Fruit fly (Drosophila melanogaster) whole organism, embryonic: ENCODE data around the gene drongo.

ENCODE experiments used
- CG10959 ChIP-seq: fragments of 200-800 bp; sonication (Bioruptor generic); IDR thresholded peaks from 2 replicates; pipeline ENCODE4 v1.3.6; 2022; ENCODE audit warnings: missing biosample characterization, missing genetic modification characterization
- CG11695 ChIP-seq: fragments of 200-800 bp; sonication (Bioruptor generic); IDR thresholded peaks from 3 replicates; pipeline ENCODE4 v1.3.6; 2022; ENCODE audit warnings: missing biosample characterization, missing genetic modification characterization
- CG13894 ChIP-seq: fragments of 200-800 bp; sonication (Bioruptor generic); optimal IDR thresholded peaks from 3 replicates; lab custom pipeline; 2018; ENCODE audit warnings: missing biosample characterization, mild to moderate bottlenecking, missing genetic modification characterization, moderate library complexity
- CG14014 ChIP-seq: fragments of 200-800 bp; sonication (Bioruptor generic); IDR thresholded peaks from 2 replicates; pipeline ENCODE4 v1.3.6; 2022; ENCODE audit warnings: missing biosample characterization, missing genetic modification characterization
- CG1529 ChIP-seq: fragments of 200-800 bp; sonication (Bioruptor generic); optimal IDR thresholded peaks from 3 replicates; lab custom pipeline; 2018; ENCODE audit warnings: missing biosample characterization, missing genetic modification characterization
- CG15696 ChIP-seq: fragments of 200-800 bp; sonication (Bioruptor generic); optimal IDR thresholded peaks from 2 replicates; lab custom pipeline; 2019; ENCODE audit warnings: missing biosample characterization, mild to moderate bottlenecking, missing genetic modification characterization, moderate library complexity
- CG18619 ChIP-seq: fragments of 200-800 bp; sonication (Bioruptor generic); optimal IDR thresholded peaks from 3 replicates; lab custom pipeline; 2017; ENCODE audit warnings: missing biosample characterization, mild to moderate bottlenecking, missing genetic modification characterization
- CG3838 ChIP-seq: fragments of 200-800 bp; sonication (Bioruptor generic); optimal IDR thresholded peaks from 3 replicates; lab custom pipeline; 2016; ENCODE audit warnings: missing biosample characterization, missing genetic modification characterization
- CG4424 ChIP-seq: fragments of 200-800 bp; sonication (Bioruptor generic); optimal IDR thresholded peaks from 3 replicates; lab custom pipeline; 2016; ENCODE audit warnings: missing biosample characterization, missing genetic modification characterization
- CG5953 ChIP-seq: fragments of 200-800 bp; sonication (Bioruptor generic); IDR thresholded peaks from 2 replicates; pipeline ENCODE4 v1.3.6; 2022; ENCODE audit warnings: missing biosample characterization, missing genetic modification characterization
- CG6254 ChIP-seq: fragments of 200-800 bp; sonication (Bioruptor generic); optimal IDR thresholded peaks from 3 replicates; lab custom pipeline; 2017; ENCODE audit warnings: mild to moderate bottlenecking, missing biosample characterization, missing genetic modification reagents, missing genetic modification characterization
- CG7987 ChIP-seq: fragments of 200-800 bp; sonication (Bioruptor generic); optimal IDR thresholded peaks from 2 replicates; lab custom pipeline; 2018; ENCODE audit warnings: missing biosample characterization, mild to moderate bottlenecking, missing genetic modification characterization, moderate library complexity
- CG9876 ChIP-seq: fragments of 200-800 bp; sonication (Bioruptor generic); optimal IDR thresholded peaks from 2 replicates; lab custom pipeline; 2016; ENCODE audit warnings: missing biosample characterization, missing genetic modification characterization
- CG9932 ChIP-seq: fragments of 200-800 bp; sonication (Bioruptor generic); IDR thresholded peaks from 2 replicates; pipeline ENCODE4 v1.3.6; 2022; ENCODE audit warnings: missing biosample characterization, missing genetic modification characterization
- D19A ChIP-seq: fragments of 200-800 bp; optimal IDR thresholded peaks from 3 replicates; lab custom pipeline; 2019; ENCODE audit warnings: missing biosample characterization, mild to moderate bottlenecking, missing genetic modification characterization, moderate library complexity
- Dek ChIP-seq: fragments of 200-800 bp; sonication (Bioruptor generic); optimal IDR thresholded peaks from 3 replicates; lab custom pipeline; 2019; ENCODE audit warnings: missing biosample characterization, mild to moderate bottlenecking, missing genetic modification characterization, moderate library complexity
- Dip3 ChIP-seq: fragments of 200-800 bp; sonication (Bioruptor generic); optimal IDR thresholded peaks from 3 replicates; lab custom pipeline; 2016; ENCODE audit warnings: missing biosample characterization, missing genetic modification characterization
- Ets97D ChIP-seq: fragments of 200-800 bp; sonication (Bioruptor generic); optimal IDR thresholded peaks from 3 replicates; lab custom pipeline; 2016; ENCODE audit warnings: missing biosample characterization, missing genetic modification characterization
- H2.0 ChIP-seq: fragments of 200-800 bp; sonication (Bioruptor generic); IDR thresholded peaks from 2 replicates; pipeline ENCODE4 v1.3.6; 2022; ENCODE audit warnings: missing biosample characterization, missing genetic modification characterization
- HLH4C ChIP-seq: fragments of 200-800 bp; sonication (Bioruptor generic); IDR thresholded peaks from 3 replicates; pipeline ENCODE4 v1.3.6; 2022; ENCODE audit warnings: missing biosample characterization, missing genetic modification characterization; ENCODE audit not compliant: partially characterized antibody
- MESR4 ChIP-seq: fragments of 200-800 bp; sonication (Bioruptor generic); optimal IDR thresholded peaks from 2 replicates; lab custom pipeline; 2018; ENCODE audit warnings: missing biosample characterization, mild to moderate bottlenecking, missing genetic modification characterization, moderate library complexity
- Mes4 ChIP-seq: fragments of 200-800 bp; sonication (Bioruptor generic); optimal IDR thresholded peaks from 2 replicates; lab custom pipeline; 2016; ENCODE audit warnings: missing biosample characterization, missing genetic modification characterization
- Mrtf ChIP-seq: fragments of 200-800 bp; sonication (Bioruptor generic); IDR thresholded peaks from 3 replicates; pipeline ENCODE4 v1.3.6; 2022; ENCODE audit warnings: missing biosample characterization, missing genetic modification characterization
- Oli ChIP-seq: fragments of 200-800 bp; sonication (Bioruptor generic); optimal IDR thresholded peaks from 2 replicates; lab custom pipeline; 2018; ENCODE audit warnings: missing biosample characterization, mild to moderate bottlenecking, missing genetic modification characterization, moderate library complexity
- Opbp ChIP-seq: fragments of 200-800 bp; sonication (Bioruptor generic); IDR thresholded peaks from 3 replicates; pipeline ENCODE4 v1.3.6; 2022; ENCODE audit warnings: missing biosample characterization, missing genetic modification characterization; ENCODE audit not compliant: partially characterized antibody
- Ptx1 ChIP-seq: fragments of 200-800 bp; sonication (Bioruptor generic); IDR thresholded peaks from 2 replicates; pipeline ENCODE4 v1.3.6; 2022; ENCODE audit warnings: missing biosample characterization, missing genetic modification characterization
- Rx ChIP-seq: fragments of 200-800 bp; sonication (Bioruptor generic); IDR thresholded peaks from 2 replicates; pipeline ENCODE4 v1.3.6; 2022; ENCODE audit warnings: missing biosample characterization, missing genetic modification characterization
- Sin3A ChIP-seq: fragments of >200 bp; optimal IDR thresholded peaks from 2 replicates; lab custom pipeline; 2018
- Sry-δ ChIP-seq: fragments of 200-800 bp; sonication (Bioruptor generic); optimal IDR thresholded peaks from 2 replicates; lab custom pipeline; 2016; ENCODE audit warnings: missing biosample characterization, missing genetic modification characterization
- Tbp ChIP-seq: fragments of >200 bp; optimal IDR thresholded peaks from 2 replicates; lab custom pipeline; 2018; ENCODE audit warnings: missing biosample characterization, missing genetic modification characterization
- YL-1 ChIP-seq: fragments of 200-800 bp; sonication (Bioruptor generic); optimal IDR thresholded peaks from 3 replicates; lab custom pipeline; 2017; ENCODE audit warnings: missing biosample characterization, mild to moderate bottlenecking, missing genetic modification characterization
- ac ChIP-seq: fragments of 200-800 bp; sonication (Bioruptor generic); optimal IDR thresholded peaks from 3 replicates; lab custom pipeline; 2017; ENCODE audit warnings: missing biosample characterization, mild to moderate bottlenecking, missing genetic modification characterization
- al ChIP-seq: fragments of 200-800 bp; sonication (Bioruptor generic); IDR thresholded peaks from 2 replicates; pipeline ENCODE4 v1.3.6; 2022; ENCODE audit warnings: missing biosample characterization, missing genetic modification characterization
- ase ChIP-seq: fragments of 200-800 bp; sonication (Bioruptor generic); IDR thresholded peaks from 3 replicates; pipeline ENCODE4 v1.3.6; 2022; ENCODE audit warnings: missing biosample characterization, missing genetic modification characterization
- bsh ChIP-seq, 2 experiments: fragments of 200-800 bp; sonication (Bioruptor generic); optimal IDR thresholded peaks; 2 replicates each; lab custom pipeline; 2017 to 2018; ENCODE audit warnings: mild to moderate bottlenecking in 2 of 2, missing biosample characterization in 2 of 2, missing genetic modification characterization in 2 of 2, moderate library complexity in 1 of 2
- crol ChIP-seq: fragments of 200-800 bp; sonication (Bioruptor generic); IDR thresholded peaks from 2 replicates; pipeline ENCODE4 v1.3.6; 2022; ENCODE audit warnings: missing biosample characterization, missing genetic modification characterization
- da ChIP-seq: fragments of 200-800 bp; sonication (Bioruptor generic); optimal IDR thresholded peaks from 2 replicates; lab custom pipeline; 2016; ENCODE audit warnings: missing biosample characterization, missing genetic modification characterization
- dati ChIP-seq: fragments of 200-800 bp; sonication (Bioruptor generic); IDR thresholded peaks from 2 replicates; pipeline ENCODE4 v1.3.6; 2022; ENCODE audit warnings: missing biosample characterization, missing genetic modification characterization
- dmrt99B ChIP-seq: fragments of 200-800 bp; sonication (Bioruptor generic); optimal IDR thresholded peaks from 2 replicates; lab custom pipeline; 2018; ENCODE audit warnings: missing biosample characterization, mild to moderate bottlenecking, missing genetic modification characterization, moderate library complexity
- fd96Cb ChIP-seq: fragments of 200-800 bp; sonication (Bioruptor generic); optimal IDR thresholded peaks from 2 replicates; lab custom pipeline; 2018; ENCODE audit warnings: missing biosample characterization, mild to moderate bottlenecking, missing genetic modification characterization, moderate library complexity
- gcm2 ChIP-seq: fragments of 200-800 bp; sonication (Bioruptor generic); optimal IDR thresholded peaks from 2 replicates; lab custom pipeline; 2016; ENCODE audit warnings: missing biosample characterization, missing genetic modification characterization
- her ChIP-seq: fragments of 200-800 bp; sonication (Bioruptor generic); optimal IDR thresholded peaks from 2 replicates; lab custom pipeline; 2016; ENCODE audit warnings: missing biosample characterization, missing genetic modification characterization
- hth ChIP-seq: fragments of >200 bp; optimal IDR thresholded peaks from 2 replicates; lab custom pipeline; 2017; ENCODE audit warnings: inconsistent platforms
- jumu ChIP-seq: fragments of 200-800 bp; sonication (Bioruptor generic); optimal IDR thresholded peaks from 3 replicates; lab custom pipeline; 2016; ENCODE audit warnings: missing biosample characterization, missing genetic modification characterization
- nau ChIP-seq: fragments of 200-800 bp; sonication (Bioruptor generic); optimal IDR thresholded peaks from 3 replicates; lab custom pipeline; 2017; ENCODE audit warnings: missing biosample characterization, mild to moderate bottlenecking, missing genetic modification characterization, missing genetic modification reagents
- peb ChIP-seq: fragments of 200-800 bp; sonication (Bioruptor generic); IDR thresholded peaks from 2 replicates; pipeline ENCODE4 v1.3.6; 2022; ENCODE audit warnings: missing biosample characterization, missing genetic modification characterization
- sc ChIP-seq, 3 experiments: fragments of >200 bp in 2 of 3; fragments of 200-800 bp in 1 of 3; sonication (Bioruptor generic) in 1 of 3; optimal IDR thresholded peaks; 2 replicates in 2 of 3; 3 replicates in 1 of 3; lab custom pipeline; 2017; ENCODE audit warnings: mild to moderate bottlenecking in 1 of 3, missing biosample characterization in 1 of 3, missing genetic modification characterization in 1 of 3, missing genetic modification reagents in 1 of 3
- schlank ChIP-seq: fragments of 200-800 bp; sonication (Bioruptor generic); optimal IDR thresholded peaks from 2 replicates; lab custom pipeline; 2018; ENCODE audit warnings: missing biosample characterization, mild to moderate bottlenecking, missing genetic modification characterization
- shn ChIP-seq: fragments of 200-800 bp; sonication (Bioruptor generic); optimal IDR thresholded peaks from 3 replicates; lab custom pipeline; 2016; ENCODE audit warnings: missing biosample characterization, missing genetic modification characterization
- so ChIP-seq: fragments of 200-800 bp; sonication (Bioruptor generic); IDR thresholded peaks from 3 replicates; pipeline ENCODE4 v1.3.6; 2022; ENCODE audit warnings: missing biosample characterization, missing genetic modification characterization
- sug ChIP-seq: fragments of 200-800 bp; optimal IDR thresholded peaks from 2 replicates; lab custom pipeline; 2019; ENCODE audit warnings: missing biosample characterization, mild to moderate bottlenecking, missing genetic modification characterization, moderate library complexity
- vvl ChIP-seq: fragments of 200-800 bp; sonication (Bioruptor generic); IDR thresholded peaks from 2 replicates; pipeline ENCODE4 v1.3.6; 2022; ENCODE audit warnings: missing biosample characterization, missing genetic modification characterization

Gene drongo

dm6 chr2L:841708-842107, 9.2 kb downstream of the drongo start (continued):
- peak; percentile 14 for TF ChIP-seq Ets97D (GFP tag; lab: Kevin White, UChicago)
- peak; percentile 59 for TF ChIP-seq fd96Cb
- no peak for TF ChIP-seq CG5953
- peak; percentile 82 for TF ChIP-seq CG11695 (GFP tag; lab: Robert Waterston, UW)
- peak; percentile 17; the same call in 1 of the 2 replicates for TF ChIP-seq dati (GFP tag; lab: Robert Waterston, UW)
- peak; percentile 56 for TF ChIP-seq CG6254 (GFP tag; lab: Kevin White, UChicago)
- TF ChIP-seq Mes4 (GFP tag; lab: Kevin White, UChicago) = peak; percentile 63
- peak; percentile 33 for TF ChIP-seq jumu (GFP tag; lab: Kevin White, UChicago)
- no peak for TF ChIP-seq CG15696 (tag; lab: Kevin White, UChicago)
- TF ChIP-seq D19A (tag; lab: Kevin White, UChicago) = no peak
- peak; percentile 80 for TF ChIP-seq Ptx1 (GFP tag; lab: Robert Waterston, UW)
- TF ChIP-seq H2.0 = peak; percentile 74
- peak; percentile 78 for TF ChIP-seq schlank (tag; lab: Kevin White, UChicago)
- TF ChIP-seq her = peak; percentile 10
- peak; percentile 61 for TF ChIP-seq CG10959
- no peak for TF ChIP-seq HLH4C (GFP tag; lab: Robert Waterston, UW)
- TF ChIP-seq MESR4 (GFP tag; lab: Kevin White, UChicago) = no peak
- TF ChIP-seq da = no peak
- TF ChIP-seq nau = peak; percentile 48
- TF ChIP-seq CG7987 (GFP tag; lab: Kevin White, UChicago) = no peak
- peak; percentile 80 for TF ChIP-seq al (GFP tag; lab: Robert Waterston, UW)
- TF ChIP-seq sc (optimal IDR thresholded peaks at IDR 0.05; lab: Kevin White, UChicago) = no peak
- no peak for TF ChIP-seq sc (GFP tag; optimal IDR thresholded peaks at IDR 0.05; lab: Kevin White, UChicago)
- TF ChIP-seq YL-1 (GFP tag; lab: Kevin White, UChicago) = no peak
- peak; percentile 40 for TF ChIP-seq gcm2
- TF ChIP-seq CG4424 (GFP tag; lab: Kevin White, UChicago) = peak; percentile 69
- TF ChIP-seq CG3838 (GFP tag; lab: Kevin White, UChicago) = peak; percentile 51
- TF ChIP-seq Sry-δ (GFP tag; lab: Kevin White, UChicago) = peak; percentile 8
- TF ChIP-seq hth = no peak
- TF ChIP-seq vvl (GFP tag; lab: Robert Waterston, UW) = peak; percentile 89
- peak; percentile 23 for TF ChIP-seq CG1529 (GFP tag; lab: Kevin White, UChicago)
- peak; percentile 48 for TF ChIP-seq sug (tag; lab: Kevin White, UChicago)
- peak; percentile 69 for TF ChIP-seq dmrt99B (tag; lab: Kevin White, UChicago)
- no peak for TF ChIP-seq Opbp (GFP tag; lab: Robert Waterston, UW)
- peak; percentile 77 for TF ChIP-seq Rx (GFP tag; lab: Robert Waterston, UW)
- TF ChIP-seq Dip3 (GFP tag; lab: Kevin White, UChicago) = peak; percentile 83
- peak; percentile 78 for TF ChIP-seq so
- TF ChIP-seq shn (GFP tag; lab: Kevin White, UChicago) = peak; percentile 33
- TF ChIP-seq ase (GFP tag; lab: Robert Waterston, UW) = peak; percentile 66
- TF ChIP-seq ac (GFP tag; lab: Kevin White, UChicago) = no peak
- TF ChIP-seq crol (GFP tag; lab: Robert Waterston, UW) = 0 out of 2 replicates have a peak, but pooled peaks have one; percentile 11
- TF ChIP-seq CG14014 (GFP tag; lab: Robert Waterston, UW) = peak; percentile 88
- peak; percentile 70 to 86 for TF ChIP-seq bsh (GFP tag; optimal IDR thresholded peaks at IDR 0.05; lab: Kevin White, UChicago)
- TF ChIP-seq CG9876 (GFP tag; lab: Kevin White, UChicago) = peak; percentile 29
- TF ChIP-seq Dek (tag; lab: Kevin White, UChicago) = peak; percentile 68
- peak; percentile 54 for TF ChIP-seq CG18619 (GFP tag; lab: Kevin White, UChicago)
- no peak for TF ChIP-seq Tbp (GFP tag; lab: Kevin White, UChicago)
- no peak for TF ChIP-seq Sin3A
- TF ChIP-seq CG9932 (GFP tag; lab: Robert Waterston, UW) = peak; percentile 94
- peak; percentile 73 for TF ChIP-seq CG13894 (tag; lab: Kevin White, UChicago)
- TF ChIP-seq peb (GFP tag; lab: Robert Waterston, UW) = 0 out of 2 replicates have a peak, but pooled peaks have one; percentile 53
- peak; percentile 70; the same call in 1 of the 3 replicates for TF ChIP-seq Mrtf (GFP tag; lab: Robert Waterston, UW)
- peak; percentile 73 for TF ChIP-seq Oli (tag; lab: Kevin White, UChicago)
